Worm (Caenorhabditis elegans) whole organism, L3 larva: ENCODE data around the gene lido-10.

Experiments
- R02D3.7 ChIP-seq: fragments of 150-350 bp; optimal IDR thresholded peaks from 2 replicates; lab custom pipeline; 2014; ENCODE audit warnings: missing biosample characterization, missing genetic modification characterization
- aly-2 ChIP-seq: fragments of 150-350 bp; optimal IDR thresholded peaks from 2 replicates; lab custom pipeline; 2014; ENCODE audit warnings: missing biosample characterization, missing genetic modification characterization
- ceh-82 ChIP-seq: fragments of 150-350 bp; optimal IDR thresholded peaks from 2 replicates; lab custom pipeline; 2014; ENCODE audit warnings: missing biosample characterization, missing genetic modification characterization
- elt-3 ChIP-seq, 3 experiments: fragments of 150-350 bp in 1 of 3; sonication (generic microtip) in 2 of 3; optimal IDR thresholded peaks; 2 replicates in 2 of 3; 4 replicates in 1 of 3; lab custom pipeline; 2014 to 2017; ENCODE audit warnings: missing biosample characterization in 3 of 3, missing genetic modification characterization in 3 of 3
- fos-1 ChIP-seq: fragments of 150-350 bp; optimal IDR thresholded peaks from 2 replicates; lab custom pipeline; 2014; ENCODE audit warnings: missing biosample characterization, missing genetic modification characterization
- lin-15B ChIP-seq: fragments of 150-350 bp; optimal IDR thresholded peaks from 2 replicates; lab custom pipeline; 2014; ENCODE audit warnings: missing biosample characterization, missing genetic modification characterization
- mdl-1 ChIP-seq: fragments of 150-350 bp; optimal IDR thresholded peaks from 2 replicates; lab custom pipeline; 2014; ENCODE audit warnings: missing biosample characterization, missing genetic modification characterization
- mml-1 ChIP-seq: fragments of 150-350 bp; sonication (generic microtip); optimal IDR thresholded peaks from 3 replicates; lab custom pipeline; 2014; ENCODE audit warnings: missing biosample characterization, missing genetic modification characterization
- nhr-12 ChIP-seq: fragments of 150-350 bp; optimal IDR thresholded peaks from 2 replicates; lab custom pipeline; 2014; ENCODE audit warnings: missing biosample characterization, missing genetic modification characterization
- nhr-77 ChIP-seq: fragments of 150-350 bp; optimal IDR thresholded peaks from 2 replicates; lab custom pipeline; 2014; ENCODE audit warnings: missing biosample characterization, missing genetic modification characterization
- sea-2 ChIP-seq: fragments of 150-350 bp; sonication (generic microtip); optimal IDR thresholded peaks from 4 replicates; lab custom pipeline; 2014; ENCODE audit warnings: missing biosample characterization, missing genetic modification reagents, missing genetic modification characterization
- tbx-2 ChIP-seq: sonication (generic microtip); optimal IDR thresholded peaks from 2 replicates; lab custom pipeline; 2016; ENCODE audit warnings: mild to moderate bottlenecking, missing genetic modification characterization, missing compliant biosample characterization
- unc-62 ChIP-seq: fragments of 150-350 bp; sonication (generic microtip); optimal IDR thresholded peaks from 4 replicates; lab custom pipeline; 2014; ENCODE audit warnings: missing biosample characterization, missing genetic modification reagents, missing genetic modification characterization
- zag-1 ChIP-seq: fragments of 150-350 bp; optimal IDR thresholded peaks from 2 replicates; lab custom pipeline; 2014; ENCODE audit warnings: missing biosample characterization, missing genetic modification characterization

- TF ChIP-seq fos-1 (tag; lab: Kevin White, UChicago) (no peak), tbx-2 (tag; lab: Kevin White, UChicago) (no peak), lin-15B (tag; lab: Kevin White, UChicago) (no peak), elt-3 (tag; optimal IDR thresholded peaks at IDR 0.05; lab: Kevin White, UChicago) (no peak), ceh-82 (tag; lab: Kevin White, UChicago) (no peak), sea-2 (GFP tag; lab: Kevin White, UChicago) (no peak), nhr-77 (tag; lab: Kevin White, UChicago) (no peak), nhr-12 (tag; lab: Kevin White, UChicago) (no peak), mdl-1 (tag; lab: Kevin White, UChicago) (no peak), unc-62 (no peak), mml-1 (no peak), R02D3.7 (no peak), zag-1 (no peak), aly-2 (tag; lab: Kevin White, UChicago) (no peak)
These were observed 25.7 kb upstream of the lido-10 start, which contains the start of gene nhr-88 for ce11 chrII:2976597-2976996.
